Worm (Caenorhabditis elegans): ENCODE data around the gene F16B4.7.
A peak's percentile ranks its signal among the peaks of the same experiment; 100 is the strongest.

DNA sequence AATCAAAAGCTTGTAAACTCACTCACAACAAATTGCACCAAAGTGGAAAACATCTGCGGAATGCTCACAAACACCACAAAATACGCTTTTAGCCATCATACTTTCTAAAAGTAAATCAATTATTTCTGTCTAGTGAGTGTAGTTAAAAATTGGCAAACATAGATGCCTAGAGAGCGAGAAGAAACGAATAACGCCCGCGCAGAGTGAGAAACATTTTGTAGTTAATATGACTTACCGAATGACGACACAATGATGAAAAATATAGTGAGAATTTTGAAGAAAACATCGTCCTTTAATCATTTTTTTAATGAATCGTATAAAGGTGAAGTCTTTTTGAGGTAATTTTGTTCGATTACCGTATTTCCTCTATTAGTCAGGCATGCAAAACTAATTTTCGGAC is 43.8 kb downstream of the F16B4.7 start, which contains the start of gene nhr-238:
- no peak for TF ChIP-seq ama-1 (optimal IDR thresholded peaks at IDR 0.05)
- TF ChIP-seq lin-39 (tag; optimal IDR thresholded peaks at IDR 0.05), result no peak
- peak; percentile 18 for TF ChIP-seq blmp-1 (tag; optimal IDR thresholded peaks at IDR 0.05)
- no peak for TF ChIP-seq elt-3 (tag; optimal IDR thresholded peaks at IDR 0.05)
- TF ChIP-seq lin-15B (tag; optimal IDR thresholded peaks at IDR 0.05), result no peak
- TF ChIP-seq efl-1 (optimal IDR thresholded peaks at IDR 0.05), result no peak
- no peak for TF ChIP-seq efl-1 (GFP tag; optimal IDR thresholded peaks at IDR 0.05 in 1 of 2)
- no peak for TF ChIP-seq fkh-10 (GFP tag; optimal IDR thresholded peaks at IDR 0.05)
- TF ChIP-seq unc-86 (tag; optimal IDR thresholded peaks at IDR 0.05), result no peak
- TF ChIP-seq skn-1 (tag; optimal IDR thresholded peaks at IDR 0.05), result no peak

Data from whole organism, L1 larva.